Worm (Caenorhabditis elegans) whole organism, late embryonic: ENCODE results near the gene fbxc-19.

Experiments used
- K09A11.1 ChIP-seq: sonication (generic microtip); optimal IDR thresholded peaks from 2 replicates; lab custom pipeline; 2017; ENCODE audit warnings: antibody characterized with exemption, mild to moderate bottlenecking, missing genetic modification characterization, missing compliant biosample characterization; ENCODE audit not compliant: insufficient read depth
- Y22D7AL.16 ChIP-seq: sonication (generic microtip); optimal IDR thresholded peaks from 2 replicates; lab custom pipeline; 2016; ENCODE audit warnings: missing genetic modification characterization, missing compliant biosample characterization
- ahr-1 ChIP-seq: sonication (generic microtip); optimal IDR thresholded peaks from 2 replicates; lab custom pipeline; 2016; ENCODE audit warnings: missing genetic modification characterization, missing compliant biosample characterization
- ama-1 ChIP-seq: fragments of 150-350 bp; optimal IDR thresholded peaks from 2 replicates; lab custom pipeline; 2014
- ceh-14 ChIP-seq: sonication (generic microtip); optimal IDR thresholded peaks from 2 replicates; lab custom pipeline; 2016; ENCODE audit warnings: missing genotype, missing genetic modification characterization, missing compliant biosample characterization
- ceh-19 ChIP-seq: fragments of 200-800 bp; sonication (Bioruptor generic); optimal IDR thresholded peaks from 2 replicates; lab custom pipeline; 2018; ENCODE audit warnings: mild to moderate bottlenecking, missing genetic modification characterization, missing compliant biosample characterization
- ceh-22 ChIP-seq: sonication (generic microtip); optimal IDR thresholded peaks from 2 replicates; lab custom pipeline; 2017; ENCODE audit warnings: missing biosample characterization, missing genetic modification characterization
- ceh-24 ChIP-seq: sonication (generic microtip); optimal IDR thresholded peaks from 2 replicates; lab custom pipeline; 2016; ENCODE audit warnings: mild to moderate bottlenecking, missing genetic modification characterization, missing compliant biosample characterization
- ceh-30 ChIP-seq: fragments of 150-350 bp; optimal IDR thresholded peaks from 2 replicates; lab custom pipeline; 2014; ENCODE audit warnings: missing biosample characterization, missing genetic modification characterization
- ceh-31 ChIP-seq: sonication (generic microtip); optimal IDR thresholded peaks from 2 replicates; lab custom pipeline; 2016; ENCODE audit warnings: missing genetic modification characterization, missing compliant biosample characterization
- che-1 ChIP-seq: sonication (generic microtip); optimal IDR thresholded peaks from 2 replicates; lab custom pipeline; 2016; ENCODE audit warnings: mild to moderate bottlenecking, missing genetic modification characterization, missing compliant biosample characterization
- dmd-4 ChIP-seq: sonication (generic microtip); optimal IDR thresholded peaks from 2 replicates; lab custom pipeline; 2016; ENCODE audit warnings: borderline replicate concordance, missing genetic modification characterization, missing compliant biosample characterization
- elt-4 ChIP-seq: sonication (generic microtip); optimal IDR thresholded peaks from 2 replicates; lab custom pipeline; 2016; ENCODE audit warnings: missing genetic modification characterization, missing compliant biosample characterization
- ets-4 ChIP-seq: sonication (generic microtip); optimal IDR thresholded peaks from 2 replicates; lab custom pipeline; 2016; ENCODE audit warnings: missing genetic modification characterization, missing compliant biosample characterization
- eyg-1 ChIP-seq: sonication (generic microtip); optimal IDR thresholded peaks from 2 replicates; lab custom pipeline; 2016; ENCODE audit warnings: missing genotype, missing genetic modification characterization, missing compliant biosample characterization
- fkh-10 ChIP-seq: fragments of 150-350 bp; optimal IDR thresholded peaks from 2 replicates; lab custom pipeline; 2014; ENCODE audit warnings: missing biosample characterization, missing genetic modification reagents, missing genetic modification characterization
- fkh-6 ChIP-seq: sonication (generic microtip); optimal IDR thresholded peaks from 2 replicates; lab custom pipeline; 2016; ENCODE audit warnings: missing genetic modification characterization, missing compliant biosample characterization
- hlh-13 ChIP-seq: fragments of 200-800 bp; sonication (Bioruptor generic); optimal IDR thresholded peaks from 2 replicates; lab custom pipeline; 2018; ENCODE audit warnings: mild to moderate bottlenecking, missing genetic modification characterization, missing compliant biosample characterization
- hlh-15 ChIP-seq: sonication (generic microtip); optimal IDR thresholded peaks from 2 replicates; lab custom pipeline; 2016; ENCODE audit warnings: missing genetic modification characterization, missing compliant biosample characterization
- madf-2 ChIP-seq: sonication (generic microtip); optimal IDR thresholded peaks from 2 replicates; lab custom pipeline; 2017; ENCODE audit warnings: missing genetic modification characterization, missing compliant biosample characterization
- mec-3 ChIP-seq: sonication (generic microtip); optimal IDR thresholded peaks from 2 replicates; lab custom pipeline; 2016; ENCODE audit warnings: borderline replicate concordance, missing genetic modification characterization, missing compliant biosample characterization
- nfya-1 ChIP-seq: sonication (generic microtip); optimal IDR thresholded peaks from 2 replicates; lab custom pipeline; 2017; ENCODE audit warnings: missing genetic modification characterization, mild to moderate bottlenecking, missing compliant biosample characterization, antibody characterized with exemption, moderate library complexity
- nhr-11 ChIP-seq: fragments of 150-350 bp; optimal IDR thresholded peaks from 2 replicates; lab custom pipeline; 2014; ENCODE audit warnings: missing biosample characterization, missing genetic modification characterization
- nhr-232 ChIP-seq: sonication (generic microtip); optimal IDR thresholded peaks from 2 replicates; lab custom pipeline; 2016; ENCODE audit warnings: missing genetic modification characterization, missing compliant biosample characterization
- pat-9 ChIP-seq: fragments of 200-800 bp; sonication (Bioruptor generic); optimal IDR thresholded peaks from 2 replicates; lab custom pipeline; 2018; ENCODE audit warnings: mild to moderate bottlenecking, missing genetic modification characterization, moderate library complexity, missing compliant biosample characterization
- pax-1 ChIP-seq: fragments of 150-350 bp; optimal IDR thresholded peaks from 2 replicates; lab custom pipeline; 2014; ENCODE audit warnings: missing biosample characterization, missing genetic modification characterization
- pha-2 ChIP-seq: sonication (generic microtip); optimal IDR thresholded peaks from 2 replicates; lab custom pipeline; 2017; ENCODE audit warnings: mild to moderate bottlenecking, missing genetic modification characterization, missing compliant biosample characterization
- pha-4 ChIP-seq: fragments of 150-350 bp; optimal IDR thresholded peaks from 2 replicates; lab custom pipeline; 2018; ENCODE audit warnings: missing biosample characterization, missing genetic modification reagents, missing genetic modification characterization
- pqm-1 ChIP-seq: sonication (generic microtip); optimal IDR thresholded peaks from 2 replicates; lab custom pipeline; 2016; ENCODE audit warnings: missing genetic modification characterization, missing compliant biosample characterization
- pros-1 ChIP-seq: fragments of 150-350 bp; optimal IDR thresholded peaks from 2 replicates; lab custom pipeline; 2014; ENCODE audit warnings: missing biosample characterization, missing genetic modification reagents, missing genetic modification characterization
- ref-2 ChIP-seq: sonication (generic microtip); optimal IDR thresholded peaks from 2 replicates; lab custom pipeline; 2016; ENCODE audit warnings: missing genetic modification characterization, missing compliant biosample characterization
- syd-9 ChIP-seq: sonication (generic microtip); optimal IDR thresholded peaks from 2 replicates; lab custom pipeline; 2016; ENCODE audit warnings: mild to moderate bottlenecking, missing genetic modification characterization, moderate library complexity, missing compliant biosample characterization
- tbx-7 ChIP-seq: sonication (generic microtip); optimal IDR thresholded peaks from 2 replicates; lab custom pipeline; 2016; ENCODE audit warnings: missing genotype, missing genetic modification characterization, missing compliant biosample characterization
- unc-55 ChIP-seq: sonication (generic microtip); optimal IDR thresholded peaks from 2 replicates; lab custom pipeline; 2017; ENCODE audit warnings: missing biosample characterization, missing genetic modification reagents, missing genetic modification characterization
- unc-86 ChIP-seq: sonication (generic microtip); optimal IDR thresholded peaks from 2 replicates; lab custom pipeline; 2016; ENCODE audit warnings: missing genetic modification characterization, missing compliant biosample characterization
- ztf-16 ChIP-seq: sonication (generic microtip); optimal IDR thresholded peaks from 2 replicates; lab custom pipeline; 2017; ENCODE audit warnings: missing genetic modification characterization, missing compliant biosample characterization

Gene fbxc-19

ce11 chrII:1784799-1785198, 35.5 kb upstream of the fbxc-19 start, which contains the start of gene C08F1.11:
C08F1.11 (minus strand) TSS chrII:1784899.
- TF ChIP-seq fkh-6 (tag; lab: Kevin White, UChicago) = no peak
- no peak for TF ChIP-seq ahr-1 (tag; lab: Kevin White, UChicago)
- TF ChIP-seq ceh-22 (tag; lab: Kevin White, UChicago) = no peak
- no peak for TF ChIP-seq syd-9
- TF ChIP-seq unc-86 (tag; lab: Kevin White, UChicago) = no peak

- TF ChIP-seq ref-2 (tag; lab: Kevin White, UChicago) = no peak
- no peak for TF ChIP-seq pqm-1
- no peak for TF ChIP-seq pha-2 (tag; lab: Kevin White, UChicago)
- no peak for TF ChIP-seq elt-4
- no peak for TF ChIP-seq ets-4 (tag; lab: Kevin White, UChicago)
- no peak for TF ChIP-seq ceh-31 (tag; lab: Kevin White, UChicago)
- TF ChIP-seq mec-3 (tag; lab: Kevin White, UChicago) = no peak
- no peak for TF ChIP-seq nhr-11
Measured at ce11 chrII:1786209-1786608, 34.1 kb upstream of the fbxc-19 start, which contains the start of gene C08F1.10. C08F1.10 (minus strand) TSS chrII:1786309.

- TF ChIP-seq madf-2 (no peak), hlh-13 (no peak), pax-1 (tag; lab: Kevin White, UChicago) (no peak), unc-55 (GFP tag; lab: Kevin White, UChicago) (no peak), nhr-232 (tag; lab: Kevin White, UChicago) (no peak), ref-2 (tag; lab: Kevin White, UChicago) (no peak), pros-1 (tag; lab: Kevin White, UChicago) (no peak), Y22D7AL.16 (tag; lab: Kevin White, UChicago) (no peak), ceh-19 (GFP tag; lab: Kevin White, UChicago) (no peak)
Measured at ce11 chrII:1787208-1787607, 33.1 kb upstream of the fbxc-19 start.

ce11 chrII:1788087-1788486, 32.2 kb upstream of the fbxc-19 start, which contains the start of the genes C08F1.6 and fbxb-13:
C08F1.6 (minus strand) TSS chrII:1788187.
fbxb-13 (plus strand) TSS chrII:1788277.
- TF ChIP-seq ets-4 (tag; lab: Kevin White, UChicago) = no peak
- TF ChIP-seq ceh-24 (tag; lab: Kevin White, UChicago) = no peak
- no peak for TF ChIP-seq che-1 (tag; lab: Kevin White, UChicago)
- no peak for TF ChIP-seq ceh-30 (tag; lab: Kevin White, UChicago)
- TF ChIP-seq K09A11.1 (tag; lab: Kevin White, UChicago) = no peak
- TF ChIP-seq nfya-1 (tag; lab: Kevin White, UChicago) = no peak
- no peak for TF ChIP-seq Y22D7AL.16 (tag; lab: Kevin White, UChicago)
- no peak for TF ChIP-seq madf-2
- no peak for TF ChIP-seq tbx-7
- TF ChIP-seq fkh-6 (tag; lab: Kevin White, UChicago) = no peak
- no peak for TF ChIP-seq ama-1 (lab: Kevin White, UChicago)

- no peak for TF ChIP-seq pat-9 (tag; lab: Kevin White, UChicago)
- TF ChIP-seq unc-55 (GFP tag; lab: Kevin White, UChicago) = no peak
- TF ChIP-seq ceh-24 (tag; lab: Kevin White, UChicago) = no peak
- no peak for TF ChIP-seq fkh-10 (GFP tag; lab: Kevin White, UChicago)
- no peak for TF ChIP-seq Y22D7AL.16 (tag; lab: Kevin White, UChicago)
- no peak for TF ChIP-seq hlh-15
- TF ChIP-seq pqm-1 = no peak
- no peak for TF ChIP-seq ceh-22 (tag; lab: Kevin White, UChicago)
- TF ChIP-seq ceh-14 (tag; lab: Kevin White, UChicago) = no peak
- TF ChIP-seq ztf-16 = no peak
- TF ChIP-seq ets-4 (tag; lab: Kevin White, UChicago) = no peak
- no peak for TF ChIP-seq dmd-4 (tag; lab: Kevin White, UChicago)
- TF ChIP-seq eyg-1 (tag; lab: Kevin White, UChicago) = no peak
- no peak for TF ChIP-seq pha-4
Measured at ce11 chrII:1806358-1806757, 13.9 kb upstream of the fbxc-19 start, which contains the start of gene C08F1.12. C08F1.12 (minus strand) TSS chrII:1806458.
